Fruit fly (Drosophila melanogaster) whole organism, adult: ENCODE measurements around the gene CG9029.

Experiments used
- CG33017 ChIP-seq: fragments of 200-800 bp; sonication (Bioruptor generic); optimal IDR thresholded peaks from 2 replicates; lab custom pipeline; 2018; ENCODE audit warnings: missing biosample characterization, mild to moderate bottlenecking, missing genetic modification characterization, moderate library complexity
- CG5204 ChIP-seq: fragments of 200-800 bp; sonication (Bioruptor generic); optimal IDR thresholded peaks from 2 replicates; lab custom pipeline; 2016; ENCODE audit warnings: missing biosample characterization, missing genetic modification characterization
- CG7045 ChIP-seq: fragments of 200-800 bp; sonication (Bioruptor generic); optimal IDR thresholded peaks from 2 replicates; lab custom pipeline; 2017; ENCODE audit warnings: missing biosample characterization, mild to moderate bottlenecking, missing genetic modification characterization
- Crg-1 ChIP-seq: fragments of 200-800 bp; sonication (Bioruptor generic); optimal IDR thresholded peaks from 2 replicates; lab custom pipeline; 2016; ENCODE audit warnings: missing biosample characterization, missing genetic modification characterization
- Mnt ChIP-seq: fragments of 200-800 bp; sonication (Bioruptor generic); optimal IDR thresholded peaks from 2 replicates; lab custom pipeline; 2016; ENCODE audit warnings: missing biosample characterization, mild to moderate bottlenecking, missing genetic modification characterization
- tj ChIP-seq: fragments of 200-800 bp; sonication (Bioruptor generic); optimal IDR thresholded peaks from 3 replicates; lab custom pipeline; 2017; ENCODE audit warnings: missing biosample characterization, mild to moderate bottlenecking, missing genetic modification characterization, moderate library complexity

- TF ChIP-seq Mnt (GFP tag; lab: Kevin White, UChicago) (no peak), CG33017 (tag; lab: Kevin White, UChicago) (no peak), CG7045 (no peak), Crg-1 (GFP tag; lab: Kevin White, UChicago) (no peak), CG5204 (GFP tag; lab: Kevin White, UChicago) (no peak), tj (GFP tag; lab: Kevin White, UChicago) (no peak)
These were observed 8.7 kb downstream of the CG9029 start for dm6 chr2L:5894533-5894932.
